Worm (Caenorhabditis elegans): Measurements from ENCODE around the gene egl-8.

ce11 chrV:20518-20917 is at the start of gene egl-8:
- TF ChIP-seq nhr-11 (tag; optimal IDR thresholded peaks at IDR 0.05) = no peak
- TF ChIP-seq pag-3 (tag; optimal IDR thresholded peaks at IDR 0.05; ENCODE audit: borderline replicate concordance) = no peak
- TF ChIP-seq fkh-10 (GFP tag; optimal IDR thresholded peaks at IDR 0.05) = no peak
- TF ChIP-seq pha-4 (tag; optimal IDR thresholded peaks at IDR 0.05) = no peak
- no peak for TF ChIP-seq ceh-14 (tag; optimal IDR thresholded peaks at IDR 0.05)
- TF ChIP-seq zip-5 (tag; optimal IDR thresholded peaks at IDR 0.05) = no peak
- TF ChIP-seq ceh-19 (GFP tag; optimal IDR thresholded peaks at IDR 0.05) = no peak
- TF ChIP-seq nhr-232 (tag; optimal IDR thresholded peaks at IDR 0.05) = no peak
- no peak for TF ChIP-seq ceh-24 (tag; optimal IDR thresholded peaks at IDR 0.05)
- TF ChIP-seq rnt-1 (tag; optimal IDR thresholded peaks at IDR 0.05) = no peak
- TF ChIP-seq ets-4 (tag; optimal IDR thresholded peaks at IDR 0.05) = no peak
